Worm (Caenorhabditis elegans) whole organism, L3 larva: ENCODE results near the gene C07G3.15.

Experiments used
- R02D3.7 ChIP-seq: fragments of 150-350 bp; optimal IDR thresholded peaks from 2 replicates; lab custom pipeline; 2014; ENCODE audit warnings: missing biosample characterization, missing genetic modification characterization
- aly-2 ChIP-seq: fragments of 150-350 bp; optimal IDR thresholded peaks from 2 replicates; lab custom pipeline; 2014; ENCODE audit warnings: missing biosample characterization, missing genetic modification characterization
- ama-1 ChIP-seq: fragments of 150-350 bp; optimal IDR thresholded peaks from 2 replicates; lab custom pipeline; 2018
- ceh-28 ChIP-seq: fragments of 150-350 bp; optimal IDR thresholded peaks from 2 replicates; lab custom pipeline; 2014; ENCODE audit warnings: missing biosample characterization, missing genetic modification reagents, missing genetic modification characterization
- ceh-9 ChIP-seq: sonication (generic microtip); optimal IDR thresholded peaks from 2 replicates; lab custom pipeline; 2018; ENCODE audit warnings: missing biosample characterization, missing genetic modification characterization
- daf-12 ChIP-seq: fragments of 150-350 bp; optimal IDR thresholded peaks from 2 replicates; lab custom pipeline; 2014; ENCODE audit warnings: missing biosample characterization, missing genetic modification reagents, missing genetic modification characterization
- egl-27 ChIP-seq: sonication (generic microtip); optimal IDR thresholded peaks from 4 replicates; lab custom pipeline; 2017; ENCODE audit warnings: missing biosample characterization, missing genetic modification reagents, missing genetic modification characterization
- egl-5 ChIP-seq: fragments of 150-350 bp; optimal IDR thresholded peaks from 2 replicates; lab custom pipeline; 2017; ENCODE audit warnings: missing biosample characterization, missing genetic modification reagents, missing genetic modification characterization, inconsistent platforms
- elt-2 ChIP-seq: sonication (generic microtip); optimal IDR thresholded peaks from 2 replicates; lab custom pipeline; 2016; ENCODE audit warnings: missing genetic modification reagents, mild to moderate bottlenecking, missing genetic modification characterization, missing compliant biosample characterization
- eor-1 ChIP-seq, 2 experiments: fragments of 150-350 bp; optimal IDR thresholded peaks; 2 replicates each; lab custom pipeline; 2014 to 2018; ENCODE audit warnings: missing biosample characterization in 2 of 2, missing genetic modification characterization in 2 of 2
- fkh-10 ChIP-seq: sonication (generic microtip); optimal IDR thresholded peaks from 2 replicates; lab custom pipeline; 2017; ENCODE audit warnings: missing biosample characterization, missing genetic modification reagents, missing genetic modification characterization
- fkh-2 ChIP-seq: fragments of 150-350 bp; optimal IDR thresholded peaks from 2 replicates; lab custom pipeline; 2014; ENCODE audit warnings: missing biosample characterization, missing genetic modification reagents, missing genetic modification characterization
- fos-1 ChIP-seq: fragments of 150-350 bp; optimal IDR thresholded peaks from 2 replicates; lab custom pipeline; 2014; ENCODE audit warnings: missing biosample characterization, missing genetic modification characterization
- hmg-11 ChIP-seq: sonication (generic microtip); optimal IDR thresholded peaks from 2 replicates; lab custom pipeline; 2016; ENCODE audit warnings: missing genetic modification characterization, missing compliant biosample characterization
- lin-15B ChIP-seq: fragments of 150-350 bp; optimal IDR thresholded peaks from 2 replicates; lab custom pipeline; 2014; ENCODE audit warnings: missing biosample characterization, missing genetic modification characterization
- nhr-11 ChIP-seq: fragments of 150-350 bp; optimal IDR thresholded peaks from 2 replicates; lab custom pipeline; 2014; ENCODE audit warnings: missing biosample characterization, missing genetic modification characterization
- nhr-12 ChIP-seq: fragments of 150-350 bp; optimal IDR thresholded peaks from 2 replicates; lab custom pipeline; 2014; ENCODE audit warnings: missing biosample characterization, missing genetic modification characterization
- nhr-23 ChIP-seq: fragments of 150-350 bp; optimal IDR thresholded peaks from 2 replicates; lab custom pipeline; 2014; ENCODE audit warnings: missing biosample characterization, missing genetic modification reagents, missing genetic modification characterization
- nhr-25 ChIP-seq: sonication (generic microtip); optimal IDR thresholded peaks from 2 replicates; lab custom pipeline; 2017; ENCODE audit warnings: missing biosample characterization, missing genetic modification characterization
- nhr-28 ChIP-seq: fragments of 150-350 bp; optimal IDR thresholded peaks from 2 replicates; lab custom pipeline; 2014; ENCODE audit warnings: missing biosample characterization, missing genetic modification characterization
- nhr-67 ChIP-seq: fragments of 150-350 bp; optimal IDR thresholded peaks from 2 replicates; lab custom pipeline; 2014; ENCODE audit warnings: missing biosample characterization, missing genetic modification characterization
- nhr-77 ChIP-seq: fragments of 150-350 bp; optimal IDR thresholded peaks from 2 replicates; lab custom pipeline; 2014; ENCODE audit warnings: missing biosample characterization, missing genetic modification characterization
- pha-4 ChIP-seq: fragments of 150-350 bp; optimal IDR thresholded peaks from 2 replicates; lab custom pipeline; 2014; ENCODE audit warnings: missing biosample characterization, missing genetic modification reagents, missing genetic modification characterization
- pqm-1 ChIP-seq: fragments of 150-350 bp; optimal IDR thresholded peaks from 2 replicates; lab custom pipeline; 2017; ENCODE audit warnings: missing biosample characterization, missing genetic modification characterization, inconsistent platforms
- sea-2 ChIP-seq: fragments of 150-350 bp; sonication (generic microtip); optimal IDR thresholded peaks from 4 replicates; lab custom pipeline; 2014; ENCODE audit warnings: missing biosample characterization, missing genetic modification reagents, missing genetic modification characterization
- skn-1 ChIP-seq: fragments of 150-350 bp; optimal IDR thresholded peaks from 2 replicates; lab custom pipeline; 2014; ENCODE audit warnings: missing biosample characterization, missing genetic modification characterization
- snpc-4 ChIP-seq: fragments of 150-350 bp; optimal IDR thresholded peaks from 2 replicates; lab custom pipeline; 2014; ENCODE audit warnings: missing biosample characterization, missing genetic modification characterization
- unc-39 ChIP-seq: sonication (generic microtip); optimal IDR thresholded peaks from 4 replicates; lab custom pipeline; 2017; ENCODE audit warnings: missing biosample characterization, missing genetic modification characterization
- unc-62 ChIP-seq: fragments of 150-350 bp; sonication (generic microtip); optimal IDR thresholded peaks from 4 replicates; lab custom pipeline; 2014; ENCODE audit warnings: missing biosample characterization, missing genetic modification reagents, missing genetic modification characterization
- zag-1 ChIP-seq: fragments of 150-350 bp; optimal IDR thresholded peaks from 2 replicates; lab custom pipeline; 2014; ENCODE audit warnings: missing biosample characterization, missing genetic modification characterization
- ztf-11 ChIP-seq: fragments of 150-350 bp; optimal IDR thresholded peaks from 2 replicates; lab custom pipeline; 2014; ENCODE audit warnings: missing biosample characterization, missing genetic modification characterization

C07G3.15 gene

ce11 chrV:3530403-3530802, 33.6 kb upstream of the C07G3.15 start, which contains the start of gene srbc-66:
TSS of gene srbc-66 (plus strand) at chrV:3530703.
- TF ChIP-seq unc-39 (tag; lab: Kevin White, UChicago) (no peak), egl-27 (tag; lab: Kevin White, UChicago) (no peak), fkh-2 (tag; lab: Kevin White, UChicago) (no peak), nhr-11 (tag; lab: Kevin White, UChicago) (no peak), snpc-4 (tag; lab: Kevin White, UChicago) (no peak), nhr-67 (tag; lab: Kevin White, UChicago) (no peak), nhr-23 (tag; lab: Kevin White, UChicago) (no peak), nhr-25 (tag; lab: Kevin White, UChicago) (no peak), ceh-28 (tag; lab: Kevin White, UChicago) (no peak), fkh-10 (no peak)

DNA sequence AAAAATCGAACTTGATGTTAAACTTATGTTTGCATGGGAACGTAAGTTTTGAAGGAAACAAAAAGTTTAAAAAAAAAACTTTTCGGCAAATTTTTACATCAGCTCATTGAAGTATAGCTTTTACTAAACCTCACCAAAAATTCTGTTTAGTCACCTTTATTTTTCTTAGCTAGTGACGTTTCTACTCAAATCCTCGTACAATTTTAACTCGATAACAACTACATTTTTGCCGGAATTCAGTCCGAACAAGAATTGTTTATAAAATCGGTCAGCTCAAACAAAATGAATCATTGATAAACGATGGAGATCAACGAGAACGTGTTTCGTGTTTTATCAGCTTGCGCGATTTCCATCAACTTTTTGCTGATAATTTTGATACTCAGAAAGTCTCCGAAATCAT, 30.1 kb upstream of the C07G3.15 start, which contains the start of gene str-260:
Gene str-260, plus strand, starts transcription at position 301 of the 400 bp plus-strand sequence.
- TF ChIP-seq unc-62 (GFP tag; lab: Kevin White, UChicago) (no peak), nhr-11 (tag; lab: Kevin White, UChicago) (no peak), pqm-1 (tag; lab: Kevin White, UChicago) (no peak)

- TF ChIP-seq ztf-11 (no peak), ceh-9 (tag; lab: Kevin White, UChicago) (no peak), skn-1 (no peak), nhr-77 (tag; lab: Kevin White, UChicago) (no peak)
Measured at ce11 chrV:3524970-3525369, 28.2 kb upstream of the C07G3.15 start, which contains the start of gene T24A6.7. TSS of gene T24A6.7 (plus strand) at chrV:3525270.

ce11 chrV:3523262-3523661, 26.5 kb upstream of the C07G3.15 start, which contains the start of gene irg-1:
TSS of gene irg-1 (plus strand) at chrV:3523587.
- TF ChIP-seq ztf-11 (no peak), nhr-67 (tag; lab: Kevin White, UChicago) (no peak), hmg-11 (tag; lab: Kevin White, UChicago) (no peak), nhr-11 (tag; lab: Kevin White, UChicago) (no peak), eor-1 (tag; optimal IDR thresholded peaks at IDR 0.05; lab: Kevin White, UChicago) (no peak), aly-2 (tag; lab: Kevin White, UChicago) (no peak), pqm-1 (tag; lab: Kevin White, UChicago) (peak; percentile 37)

- TF ChIP-seq nhr-23 (tag; lab: Kevin White, UChicago) (no peak), skn-1 (no peak), ceh-28 (tag; lab: Kevin White, UChicago) (no peak), elt-2 (tag; lab: Kevin White, UChicago) (no peak), fkh-2 (tag; lab: Kevin White, UChicago) (no peak), pha-4 (tag; lab: Kevin White, UChicago) (no peak), ama-1 (lab: Kevin White, UChicago) (no peak), egl-5 (tag; lab: Kevin White, UChicago) (no peak), nhr-28 (tag; lab: Kevin White, UChicago) (no peak), hmg-11 (tag; lab: Kevin White, UChicago) (no peak), nhr-12 (tag; lab: Kevin White, UChicago) (no peak), daf-12 (tag; lab: Kevin White, UChicago) (no peak), aly-2 (tag; lab: Kevin White, UChicago) (no peak), fkh-10 (no peak), unc-62 (GFP tag; lab: Kevin White, UChicago) (no peak)
Measured at ce11 chrV:3517889-3518288, 21.1 kb upstream of the C07G3.15 start, which contains the start of gene str-227. TSS of gene str-227 (plus strand) at chrV:3518189.

- no peak for TF ChIP-seq daf-12 (tag; lab: Kevin White, UChicago)
- no peak for TF ChIP-seq lin-15B (tag; lab: Kevin White, UChicago)
- no peak for TF ChIP-seq zag-1
- no peak for TF ChIP-seq eor-1 (tag; optimal IDR thresholded peaks at IDR 0.05; lab: Kevin White, UChicago)
Measured at ce11 chrV:3512381-3512780, 15.6 kb upstream of the C07G3.15 start, which contains the start of gene str-226. TSS of gene str-226 (plus strand) at chrV:3512681.

- TF ChIP-seq elt-2 (tag; lab: Kevin White, UChicago) (no peak), fos-1 (tag; lab: Kevin White, UChicago) (no peak), ceh-9 (tag; lab: Kevin White, UChicago) (no peak), R02D3.7 (tag; lab: Kevin White, UChicago) (no peak), nhr-12 (tag; lab: Kevin White, UChicago) (no peak), unc-62 (GFP tag; lab: Kevin White, UChicago) (no peak), ceh-28 (tag; lab: Kevin White, UChicago) (no peak), sea-2 (GFP tag; lab: Kevin White, UChicago) (no peak)
Measured at ce11 chrV:3509878-3510277, 13.1 kb upstream of the C07G3.15 start, which contains the start of gene str-228. TSS of gene str-228 (plus strand) at chrV:3510178.
